Fruit fly (Drosophila melanogaster) whole organism, embryonic: ENCODE measurements around the gene CG34283.

Experiments used
- BEAF-32 ChIP-seq: fragments of 200-800 bp; sonication (Bioruptor generic); optimal IDR thresholded peaks from 3 replicates; lab custom pipeline; 2017; ENCODE audit warnings: missing biosample characterization, missing genetic modification characterization, mild to moderate bottlenecking, moderate library complexity, missing genetic modification reagents
- CG10267 ChIP-seq: fragments of 200-800 bp; sonication (Bioruptor generic); optimal IDR thresholded peaks from 2 replicates; lab custom pipeline; 2018; ENCODE audit warnings: missing biosample characterization, mild to moderate bottlenecking, missing genetic modification characterization, moderate library complexity
- CG10274 ChIP-seq: fragments of 200-800 bp; sonication (Bioruptor generic); optimal IDR thresholded peaks from 3 replicates; lab custom pipeline; 2017; ENCODE audit warnings: missing biosample characterization, mild to moderate bottlenecking, missing genetic modification characterization
- CG10431 ChIP-seq: fragments of 200-800 bp; sonication (Bioruptor generic); optimal IDR thresholded peaks from 3 replicates; lab custom pipeline; 2018; ENCODE audit warnings: missing biosample characterization, mild to moderate bottlenecking, missing genetic modification characterization
- CG10959 ChIP-seq: fragments of 200-800 bp; sonication (Bioruptor generic); IDR thresholded peaks from 2 replicates; pipeline ENCODE4 v1.3.6; 2022; ENCODE audit warnings: missing biosample characterization, missing genetic modification characterization
- CG11695 ChIP-seq: fragments of 200-800 bp; sonication (Bioruptor generic); IDR thresholded peaks from 3 replicates; pipeline ENCODE4 v1.3.6; 2022; ENCODE audit warnings: missing biosample characterization, missing genetic modification characterization
- CG11723 ChIP-seq: fragments of 200-800 bp; sonication (Bioruptor generic); optimal IDR thresholded peaks from 2 replicates; lab custom pipeline; 2017; ENCODE audit warnings: missing biosample characterization, mild to moderate bottlenecking, missing genetic modification characterization
- CG13296 ChIP-seq: fragments of 200-800 bp; sonication (Bioruptor generic); optimal IDR thresholded peaks from 3 replicates; lab custom pipeline; 2018; ENCODE audit warnings: missing biosample characterization, mild to moderate bottlenecking, missing genetic modification characterization
- CG13424 ChIP-seq: fragments of 200-800 bp; sonication (Bioruptor generic); optimal IDR thresholded peaks from 2 replicates; lab custom pipeline; 2019; ENCODE audit warnings: missing biosample characterization, mild to moderate bottlenecking, missing genetic modification characterization, moderate library complexity
- CG14710 ChIP-seq: fragments of 200-800 bp; sonication (Bioruptor generic); optimal IDR thresholded peaks from 3 replicates; lab custom pipeline; 2019; ENCODE audit warnings: missing biosample characterization, mild to moderate bottlenecking, missing genetic modification characterization, moderate library complexity
- CG17328 ChIP-seq: fragments of 200-800 bp; sonication (Bioruptor generic); IDR thresholded peaks from 2 replicates; pipeline ENCODE4 v1.3.6; 2022; ENCODE audit warnings: missing biosample characterization, missing genetic modification characterization
- CG2678 ChIP-seq: fragments of 200-800 bp; sonication (Bioruptor generic); optimal IDR thresholded peaks from 3 replicates; lab custom pipeline; 2019; ENCODE audit warnings: missing biosample characterization, mild to moderate bottlenecking, missing genetic modification characterization, moderate library complexity
- CG2712 ChIP-seq: fragments of 200-800 bp; optimal IDR thresholded peaks from 3 replicates; lab custom pipeline; 2019; ENCODE audit warnings: missing biosample characterization, mild to moderate bottlenecking, missing genetic modification characterization, moderate library complexity
- CG34422 ChIP-seq: fragments of 200-800 bp; sonication (Bioruptor generic); IDR thresholded peaks from 3 replicates; pipeline ENCODE4 v1.3.6; 2022; ENCODE audit warnings: missing biosample characterization, missing genetic modification characterization
- CG3847 ChIP-seq: fragments of 200-800 bp; sonication (Bioruptor generic); IDR thresholded peaks from 2 replicates; pipeline ENCODE4 v1.3.6; 2022; ENCODE audit warnings: missing biosample characterization, missing genetic modification characterization
- CG4707 ChIP-seq: fragments of 200-800 bp; sonication (Bioruptor generic); optimal IDR thresholded peaks from 2 replicates; lab custom pipeline; 2018; ENCODE audit warnings: missing biosample characterization, mild to moderate bottlenecking, missing genetic modification characterization, moderate library complexity
- CG8944 ChIP-seq: fragments of 200-800 bp; sonication (Bioruptor generic); optimal IDR thresholded peaks from 3 replicates; lab custom pipeline; 2016; ENCODE audit warnings: missing biosample characterization, missing genetic modification characterization
- Drgx ChIP-seq: fragments of 200-800 bp; sonication (Bioruptor generic); IDR thresholded peaks from 2 replicates; pipeline ENCODE4 v1.3.6; 2022; ENCODE audit warnings: missing biosample characterization, missing genetic modification characterization
- Hr51 ChIP-seq, 2 experiments: fragments of 200-800 bp; sonication (Bioruptor generic); optimal IDR thresholded peaks; 2 replicates in 1 of 2; 3 replicates in 1 of 2; lab custom pipeline; 2016 to 2018; ENCODE audit warnings: missing biosample characterization in 2 of 2, missing genetic modification characterization in 2 of 2, mild to moderate bottlenecking in 1 of 2, moderate library complexity in 1 of 2
- Hr78 ChIP-seq, 2 experiments: fragments of 200-800 bp in 1 of 2; fragments of >200 bp in 1 of 2; sonication (Bioruptor generic) in 1 of 2; optimal IDR thresholded peaks; 2 replicates each; lab custom pipeline; 2017 to 2019; ENCODE audit warnings: missing biosample characterization in 2 of 2, missing genetic modification characterization in 2 of 2, mild to moderate bottlenecking in 1 of 2, moderate library complexity in 1 of 2
- Med ChIP-seq: fragments of 200-800 bp; sonication (Bioruptor generic); peaks from one replicate; lab custom pipeline; 2016; ENCODE audit warnings: missing biosample characterization, missing genetic modification characterization, mild to moderate bottlenecking, inconsistent platforms, moderate library complexity
- Oaz ChIP-seq: fragments of 200-800 bp; sonication (Bioruptor generic); IDR thresholded peaks from 2 replicates; pipeline ENCODE4 v1.3.6; 2022; ENCODE audit warnings: missing biosample characterization, missing genetic modification characterization
- Poxn ChIP-seq: fragments of 200-800 bp; sonication (Bioruptor generic); IDR thresholded peaks from 2 replicates; pipeline ENCODE4 v1.3.6; 2022; ENCODE audit warnings: missing biosample characterization, missing genetic modification characterization
- Ptx1 ChIP-seq: fragments of 200-800 bp; sonication (Bioruptor generic); IDR thresholded peaks from 2 replicates; pipeline ENCODE4 v1.3.6; 2022; ENCODE audit warnings: missing biosample characterization, missing genetic modification characterization
- Rfx ChIP-seq: fragments of 200-800 bp; sonication (Bioruptor generic); IDR thresholded peaks from 2 replicates; pipeline ENCODE4 v1.3.6; 2022; ENCODE audit warnings: missing biosample characterization, missing genetic modification characterization
- Stat92E ChIP-seq, 3 experiments: fragments of >200 bp in 2 of 3; fragments of 200-800 bp in 1 of 3; sonication (Bioruptor generic) in 1 of 3; optimal IDR thresholded peaks; 2 replicates each; lab custom pipeline; 2017 to 2019; ENCODE audit warnings: missing biosample characterization in 3 of 3, missing genetic modification characterization in 3 of 3, mild to moderate bottlenecking in 1 of 3, moderate library complexity in 1 of 3
- Xrp1 ChIP-seq: fragments of 200-800 bp; sonication (Bioruptor generic); IDR thresholded peaks from 2 replicates; pipeline ENCODE4 v1.3.6; 2022; ENCODE audit warnings: missing biosample characterization, missing genetic modification characterization
- YL-1 ChIP-seq: fragments of 200-800 bp; sonication (Bioruptor generic); optimal IDR thresholded peaks from 3 replicates; lab custom pipeline; 2017; ENCODE audit warnings: missing biosample characterization, mild to moderate bottlenecking, missing genetic modification characterization
- ac ChIP-seq: fragments of 200-800 bp; sonication (Bioruptor generic); optimal IDR thresholded peaks from 3 replicates; lab custom pipeline; 2017; ENCODE audit warnings: missing biosample characterization, mild to moderate bottlenecking, missing genetic modification characterization
- ara ChIP-seq: fragments of 200-800 bp; sonication (Bioruptor generic); IDR thresholded peaks from 2 replicates; pipeline ENCODE4 v1.3.6; 2022; ENCODE audit warnings: missing biosample characterization, missing genetic modification characterization
- cato ChIP-seq: fragments of 200-800 bp; sonication (Bioruptor generic); optimal IDR thresholded peaks from 2 replicates; lab custom pipeline; 2016; ENCODE audit warnings: missing biosample characterization, missing genetic modification characterization, borderline replicate concordance
- caup ChIP-seq: fragments of 200-800 bp; sonication (Bioruptor generic); optimal IDR thresholded peaks from 3 replicates; lab custom pipeline; 2017; ENCODE audit warnings: missing biosample characterization, mild to moderate bottlenecking, missing genetic modification characterization, moderate library complexity; ENCODE audit not compliant: severe bottlenecking
- danr ChIP-seq: fragments of 200-800 bp; sonication (Bioruptor generic); IDR thresholded peaks from 2 replicates; pipeline ENCODE4 v1.3.6; 2022; ENCODE audit warnings: missing biosample characterization, missing genetic modification characterization
- fru ChIP-seq: fragments of >200 bp; optimal IDR thresholded peaks from 2 replicates; lab custom pipeline; 2017
- grn ChIP-seq: fragments of 200-800 bp; sonication (Bioruptor generic); optimal IDR thresholded peaks from 3 replicates; lab custom pipeline; 2017; ENCODE audit warnings: missing biosample characterization, missing genetic modification characterization
- h ChIP-seq: fragments of >200 bp; optimal IDR thresholded peaks from 2 replicates; lab custom pipeline; 2017
- kay ChIP-seq: fragments of 200-800 bp; sonication (Bioruptor generic); optimal IDR thresholded peaks from 2 replicates; lab custom pipeline; 2016; ENCODE audit warnings: missing biosample characterization, missing genetic modification characterization
- maf-S ChIP-seq: fragments of 200-800 bp; sonication (Bioruptor generic); optimal IDR thresholded peaks from 2 replicates; lab custom pipeline; 2016; ENCODE audit warnings: missing biosample characterization, missing genetic modification characterization
- nmo ChIP-seq: fragments of 200-800 bp; sonication (Bioruptor generic); optimal IDR thresholded peaks from 2 replicates; lab custom pipeline; 2018; ENCODE audit warnings: missing biosample characterization, mild to moderate bottlenecking, missing genetic modification characterization, moderate library complexity
- phol ChIP-seq: fragments of 200-800 bp; sonication (Bioruptor generic); optimal IDR thresholded peaks from 3 replicates; lab custom pipeline; 2018; ENCODE audit warnings: missing biosample characterization, mild to moderate bottlenecking, missing genetic modification characterization, moderate library complexity
- repo ChIP-seq: fragments of 200-800 bp; sonication (Bioruptor generic); optimal IDR thresholded peaks from 2 replicates; lab custom pipeline; 2016; ENCODE audit warnings: missing biosample characterization, missing genetic modification characterization
- run ChIP-seq: fragments of 200-800 bp; sonication (Bioruptor generic); optimal IDR thresholded peaks from 3 replicates; lab custom pipeline; 2018; ENCODE audit warnings: missing biosample characterization, mild to moderate bottlenecking, missing genetic modification characterization
- sens-2 ChIP-seq: fragments of 200-800 bp; sonication (Bioruptor generic); IDR thresholded peaks from 2 replicates; pipeline ENCODE4 v1.3.6; 2022; ENCODE audit warnings: missing biosample characterization, missing genetic modification characterization
- seq ChIP-seq: fragments of 200-800 bp; sonication (Bioruptor generic); IDR thresholded peaks from 2 replicates; pipeline ENCODE4 v1.3.6; 2022; ENCODE audit warnings: missing biosample characterization, missing genetic modification characterization
- sqz ChIP-seq: fragments of 200-800 bp; sonication (Bioruptor generic); optimal IDR thresholded peaks from 3 replicates; lab custom pipeline; 2018; ENCODE audit warnings: missing biosample characterization, mild to moderate bottlenecking, missing genetic modification characterization
- tap ChIP-seq: fragments of 200-800 bp; optimal IDR thresholded peaks from 3 replicates; lab custom pipeline; 2019; ENCODE audit warnings: missing biosample characterization, mild to moderate bottlenecking, missing genetic modification characterization, moderate library complexity
- trem ChIP-seq: fragments of 200-800 bp; optimal IDR thresholded peaks from 3 replicates; lab custom pipeline; 2019; ENCODE audit warnings: missing biosample characterization, mild to moderate bottlenecking, missing genetic modification characterization, moderate library complexity
- unc-4 ChIP-seq: fragments of 200-800 bp; sonication (Bioruptor generic); IDR thresholded peaks from 2 replicates; pipeline ENCODE4 v1.3.6; 2022; ENCODE audit warnings: missing biosample characterization, missing genetic modification characterization; ENCODE audit not compliant: partially characterized antibody
- yki ChIP-seq: fragments of >200 bp; optimal IDR thresholded peaks from 3 replicates; lab custom pipeline; 2018

Gene CG34283

DNA sequence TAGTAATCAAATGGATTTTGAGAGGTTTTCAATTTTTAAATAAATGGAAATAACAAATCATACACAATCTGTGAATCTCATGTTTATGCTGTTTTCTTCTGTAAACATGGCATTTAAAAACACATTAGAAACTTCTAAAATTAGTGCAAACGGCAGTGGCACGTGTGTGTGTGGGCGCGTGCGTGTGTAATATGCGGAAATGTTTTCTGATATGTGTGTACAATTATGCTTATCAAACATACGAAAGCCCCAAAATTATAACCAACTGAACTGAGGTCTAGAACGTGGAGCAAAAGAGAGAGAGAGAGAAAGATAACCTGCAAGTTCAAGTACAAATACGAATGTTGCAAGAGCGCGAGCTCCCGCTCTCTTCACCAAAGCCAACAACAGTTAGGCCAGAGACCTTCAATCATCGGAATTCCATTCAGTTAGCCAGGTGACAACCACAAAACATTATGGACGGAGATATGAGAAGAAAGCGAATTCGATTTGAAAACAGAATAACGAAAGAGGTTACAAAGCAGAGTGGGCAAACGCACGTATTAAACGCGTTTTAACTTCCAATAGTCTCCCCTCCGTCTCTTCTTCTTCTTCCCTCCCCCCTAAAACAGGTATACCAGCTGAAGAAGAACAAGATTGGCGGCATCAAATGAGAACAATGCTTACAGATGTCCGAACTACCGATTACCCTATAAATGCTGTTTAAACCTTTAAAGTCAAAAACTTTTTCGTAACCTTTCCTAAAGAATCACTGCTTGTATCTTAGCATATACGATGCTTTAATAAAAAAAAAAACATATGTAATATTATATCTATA lies 18.8 kb upstream of the CG34283 start (continued):
- peak; percentile 88 for TF ChIP-seq kay
- peak; percentile 95 for TF ChIP-seq CG17328 (GFP tag; lab: Robert Waterston, UW)
- peak; percentile 97 for TF ChIP-seq Med (GFP tag; lab: Kevin White, UChicago)
- no peak for TF ChIP-seq h (lab: Kevin White, UChicago)
- peak; percentile 95 for TF ChIP-seq CG14710 (tag; lab: Kevin White, UChicago)
- peak; percentile 96 for TF ChIP-seq CG13424 (tag; lab: Kevin White, UChicago)
- TF ChIP-seq phol (tag; lab: Kevin White, UChicago), result peak; percentile 95
- TF ChIP-seq sqz, result peak; percentile 94
- peak; percentile 93 for TF ChIP-seq Oaz (GFP tag; lab: Robert Waterston, UW)
- TF ChIP-seq caup (GFP tag; lab: Kevin White, UChicago), result peak; percentile 98
- TF ChIP-seq seq (GFP tag; lab: Robert Waterston, UW), result peak; percentile 95
- peak; percentile 96 for TF ChIP-seq Ptx1 (GFP tag; lab: Robert Waterston, UW)
- TF ChIP-seq CG4707 (GFP tag; lab: Kevin White, UChicago), result peak; percentile 84
- peak; percentile 93 for TF ChIP-seq danr (GFP tag; lab: Robert Waterston, UW)
- peak; percentile 94 for TF ChIP-seq ara (GFP tag; lab: Robert Waterston, UW)
- TF ChIP-seq tap, result peak; percentile 96
- peak; percentile 79 for TF ChIP-seq cato
- peak; percentile 89 for TF ChIP-seq CG8944 (GFP tag; lab: Kevin White, UChicago)
- peak; percentile 97 for TF ChIP-seq CG3847 (GFP tag; lab: Robert Waterston, UW)
- peak; percentile 92 for TF ChIP-seq CG11723 (GFP tag; lab: Kevin White, UChicago)
- peak; percentile 78 for TF ChIP-seq maf-S (GFP tag; lab: Kevin White, UChicago)
- peak; percentile 7 for TF ChIP-seq BEAF-32 (GFP tag; lab: Kevin White, UChicago)
- peak; percentile 98 for TF ChIP-seq CG2678 (tag; lab: Kevin White, UChicago)
- TF ChIP-seq Stat92E (GFP tag; optimal IDR thresholded peaks at IDR 0.05; lab: Kevin White, UChicago), result peak in 1 of 3 experiments; percentile 78
- TF ChIP-seq CG13296 (GFP tag; lab: Kevin White, UChicago), result peak; percentile 97
- TF ChIP-seq CG10267 (tag; lab: Kevin White, UChicago), result peak; percentile 92
- TF ChIP-seq trem (tag; lab: Kevin White, UChicago), result peak; percentile 91
- TF ChIP-seq CG10274, result peak; percentile 90
- no peak for TF ChIP-seq fru (lab: Kevin White, UChicago)
- TF ChIP-seq YL-1 (GFP tag; lab: Kevin White, UChicago), result peak; percentile 67
- TF ChIP-seq yki, result no peak
- TF ChIP-seq CG2712 (tag; lab: Kevin White, UChicago), result peak; percentile 97
- TF ChIP-seq run (tag; lab: Kevin White, UChicago), result peak; percentile 80
- TF ChIP-seq Hr78 (GFP tag; optimal IDR thresholded peaks at IDR 0.05; lab: Kevin White, UChicago), result peak in 1 of 2 experiments; percentile 79
- peak; percentile 96 for TF ChIP-seq CG11695 (GFP tag; lab: Robert Waterston, UW)
- peak; percentile 92 to 95 for TF ChIP-seq Hr51 (GFP tag; optimal IDR thresholded peaks at IDR 0.05; lab: Kevin White, UChicago)
- TF ChIP-seq nmo (GFP tag; lab: Kevin White, UChicago), result peak; percentile 98
- peak; percentile 90 for TF ChIP-seq sens-2
- TF ChIP-seq unc-4 (GFP tag; lab: Robert Waterston, UW), result no peak
- peak; percentile 94 for TF ChIP-seq Poxn (GFP tag; lab: Robert Waterston, UW)
- peak; percentile 96 for TF ChIP-seq CG34422 (GFP tag; lab: Robert Waterston, UW)
- TF ChIP-seq repo, result peak; percentile 83
- TF ChIP-seq ac (GFP tag; lab: Kevin White, UChicago), result peak; percentile 45
- TF ChIP-seq grn (GFP tag; lab: Kevin White, UChicago), result no peak
- TF ChIP-seq Drgx (GFP tag; lab: Robert Waterston, UW), result peak; percentile 92
- TF ChIP-seq Xrp1 (GFP tag; lab: Robert Waterston, UW), result peak; percentile 96
- peak; percentile 92 for TF ChIP-seq CG10959
- peak; percentile 98 for TF ChIP-seq Rfx (GFP tag; lab: Robert Waterston, UW)
- peak; percentile 87 for TF ChIP-seq CG10431 (GFP tag; lab: Kevin White, UChicago)
